Worm (Caenorhabditis elegans): ENCODE measurements around the gene C31B8.9.

The C31B8.9 gene

DNA sequence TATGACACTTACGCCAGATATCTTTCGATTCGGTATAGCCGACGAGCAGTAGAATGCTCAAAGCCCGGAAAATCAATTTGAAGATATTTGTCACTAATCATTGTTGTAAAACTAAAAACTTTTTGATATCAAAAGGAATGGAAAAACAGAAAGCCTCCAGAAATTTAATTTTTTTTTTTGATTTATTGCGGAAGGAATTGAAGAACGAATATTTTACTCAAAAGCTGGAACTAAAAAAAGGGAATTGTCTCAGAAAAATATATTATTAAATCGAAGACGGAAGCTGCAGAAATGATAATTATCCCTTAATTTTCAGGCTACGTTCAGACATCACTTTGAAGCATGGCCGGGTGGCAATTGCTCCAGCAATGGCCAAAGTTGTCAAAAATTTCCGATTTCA is 31.1 kb upstream of the C31B8.9 start, which contains the start of gene srw-137:
Gene srw-137 (minus strand): TSS at position 101 of the 400 bp plus-strand sequence.
- TF ChIP-seq T20F7.1 (GFP tag; optimal IDR thresholded peaks at IDR 0.05) (no peak), nhr-237 (tag; optimal IDR thresholded peaks at IDR 0.05) (no peak), T26A8.4 (GFP tag; IDR thresholded peaks at IDR 0.05) (no peak), zfp-3 (GFP tag; conservative IDR thresholded peaks at IDR 0.05) (no peak), mes-2 (tag; optimal IDR thresholded peaks at IDR 0.05; ENCODE audit: poor library complexity, severe bottlenecking) (no peak), nhr-111 (GFP tag; optimal IDR thresholded peaks at IDR 0.05) (no peak), snpc-4 (tag; optimal IDR thresholded peaks at IDR 0.05) (no peak), nhr-41 (GFP tag; IDR thresholded peaks at IDR 0.05) (no peak), hmg-1.1 (GFP tag; IDR thresholded peaks at IDR 0.05) (no peak), Y105C5A.15 (GFP tag; IDR thresholded peaks at IDR 0.05) (no peak)

DNA sequence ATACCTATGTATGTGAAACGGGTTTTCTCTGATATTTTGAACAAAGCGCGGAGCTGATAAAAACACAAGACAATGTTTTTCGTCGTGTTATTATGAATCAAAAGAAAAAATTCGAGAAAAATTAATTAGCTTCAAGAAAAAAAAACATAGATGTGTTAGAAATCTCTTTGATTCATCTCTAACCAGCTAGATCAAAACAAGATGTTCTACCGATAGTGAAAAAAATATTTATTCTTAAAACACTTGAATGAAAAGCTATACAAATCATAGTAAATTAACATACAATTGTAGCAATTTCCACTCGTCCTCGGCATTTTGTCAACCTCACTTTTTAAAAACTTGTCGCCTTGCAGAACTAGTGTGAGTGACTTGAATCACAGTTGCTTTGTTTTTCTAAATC is 29.4 kb upstream of the C31B8.9 start:
- TF ChIP-seq unc-62 (GFP tag; optimal IDR thresholded peaks at IDR 0.05 in 1 of 2) (peak in 1 of 2 experiments; percentile 94), unc-62 (tag; optimal IDR thresholded peaks at IDR 0.05) (no peak), hmg-1.1 (GFP tag; IDR thresholded peaks at IDR 0.05) (no peak)

DNA sequence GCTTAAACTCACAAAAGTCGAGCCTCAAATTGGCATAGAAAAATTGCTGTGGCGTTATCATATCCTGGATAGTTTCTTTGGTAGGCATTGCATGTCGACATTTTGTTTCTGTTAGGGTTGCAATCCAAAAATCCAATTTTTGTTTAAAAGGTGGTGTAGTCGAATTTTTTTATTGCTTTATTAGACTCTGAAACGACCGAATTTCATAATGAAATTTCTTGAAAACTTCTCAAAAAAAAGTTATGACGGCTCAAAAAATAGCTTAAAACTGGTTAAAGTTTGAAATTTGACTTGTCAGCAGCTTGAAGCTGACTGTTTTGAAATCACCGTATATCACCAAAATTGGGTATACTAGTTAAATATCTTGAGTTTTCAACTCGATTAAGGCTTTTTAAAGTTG is 28.6 kb upstream of the C31B8.9 start, which contains the start of gene srw-143:
Gene srw-143 (minus strand): TSS at position 101 of the 400 bp plus-strand sequence.
- no peak for TF ChIP-seq ceh-62 (tag; optimal IDR thresholded peaks at IDR 0.05)
- TF ChIP-seq ama-1 (optimal IDR thresholded peaks at IDR 0.05), result no peak

DNA sequence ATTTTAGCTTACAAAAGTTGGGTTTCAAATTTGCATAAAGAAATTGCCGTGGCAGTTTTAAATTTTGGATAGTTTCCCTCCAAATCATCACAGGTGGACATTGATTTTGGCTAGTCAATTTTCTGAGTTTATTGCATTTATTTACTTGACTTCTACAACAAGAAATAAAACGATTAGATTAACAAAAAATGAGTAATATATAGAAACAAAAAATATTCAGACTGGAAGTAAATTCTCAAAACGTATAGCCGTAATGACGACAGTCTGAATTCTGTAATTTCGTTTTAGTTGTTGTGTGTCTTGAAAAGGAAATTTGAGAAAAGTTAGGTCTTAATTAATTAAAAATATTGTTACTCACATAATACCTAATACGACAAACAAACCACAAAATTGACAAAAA is 25.7 kb upstream of the C31B8.9 start, which contains the start of gene srw-141:
Gene srw-141 (minus strand): TSS at position 101 of the 400 bp plus-strand sequence.
- TF ChIP-seq daf-12 (tag; optimal IDR thresholded peaks at IDR 0.05) (no peak), skn-1 (tag; optimal IDR thresholded peaks at IDR 0.05) (no peak), Y105C5A.15 (GFP tag; IDR thresholded peaks at IDR 0.05) (no peak), ces-1 (GFP tag; optimal IDR thresholded peaks at IDR 0.05) (no peak), saeg-2 (GFP tag; IDR thresholded peaks at IDR 0.05) (no peak), mdl-1 (tag; optimal IDR thresholded peaks at IDR 0.05) (no peak), nhr-237 (tag; optimal IDR thresholded peaks at IDR 0.05) (no peak), ceh-20 (GFP tag; IDR thresholded peaks at IDR 0.05) (no peak), madf-9 (GFP tag; conservative IDR thresholded peaks at IDR 0.05) (no peak)

DNA sequence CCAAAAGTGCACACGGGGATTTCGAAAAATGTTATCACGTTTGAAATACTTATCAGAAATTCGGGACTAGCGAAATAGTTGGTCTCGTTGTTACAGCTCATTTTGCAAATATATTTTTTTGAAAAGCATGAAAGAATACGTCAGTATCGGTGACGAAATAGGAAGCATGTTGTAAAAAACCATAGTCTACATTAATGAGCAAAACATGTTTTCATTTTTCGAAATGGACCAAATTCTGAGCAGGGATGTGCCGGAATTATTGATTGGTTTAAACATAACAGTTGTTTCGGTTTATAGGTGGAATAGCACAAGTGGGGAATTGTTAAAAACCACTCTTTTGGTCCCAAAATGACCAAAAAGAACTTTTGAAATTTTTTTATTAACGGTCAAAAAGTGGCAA is 21.3 kb upstream of the C31B8.9 start, which contains the start of gene srh-247:
Gene srh-247 (minus strand): TSS at position 101 of the 400 bp plus-strand sequence.
- no peak for TF ChIP-seq unc-62 (GFP tag; optimal IDR thresholded peaks at IDR 0.05 in 1 of 2)
- TF ChIP-seq unc-62 (tag; optimal IDR thresholded peaks at IDR 0.05), result no peak
- no peak for TF ChIP-seq mxl-3 (GFP tag; optimal IDR thresholded peaks at IDR 0.05)
- TF ChIP-seq mdt-29 (GFP tag; IDR thresholded peaks at IDR 0.05), result no peak
- TF ChIP-seq nhr-76 (tag; optimal IDR thresholded peaks at IDR 0.05), result no peak
- TF ChIP-seq dmd-6 (GFP tag; IDR thresholded peaks at IDR 0.05), result no peak
- no peak for TF ChIP-seq dmd-8 (GFP tag; IDR thresholded peaks at IDR 0.05)
- TF ChIP-seq lin-15B (tag; optimal IDR thresholded peaks at IDR 0.05), result no peak
- no peak for TF ChIP-seq T26A8.4 (GFP tag; IDR thresholded peaks at IDR 0.05)
- TF ChIP-seq nhr-25 (tag; optimal IDR thresholded peaks at IDR 0.05; ENCODE audit: borderline replicate concordance, insufficient read depth), result no peak

DNA sequence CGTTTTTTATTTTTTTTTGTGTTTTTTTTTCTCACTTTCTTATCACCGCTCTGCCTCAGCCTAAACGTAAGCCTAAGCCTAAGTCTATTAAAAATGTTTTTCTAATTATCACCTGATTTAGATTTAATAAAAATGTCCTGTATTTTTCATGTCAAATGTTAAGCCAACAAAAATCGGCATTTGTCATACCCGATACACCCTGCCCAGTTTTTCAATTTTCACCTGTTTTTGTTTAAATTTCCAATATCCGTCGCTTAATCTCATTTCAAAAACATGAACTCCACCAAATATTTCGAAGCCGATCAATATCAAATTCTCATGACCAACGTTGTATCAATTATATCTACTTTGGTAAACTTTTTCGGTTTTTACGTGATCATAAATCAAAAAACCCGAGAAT is 18.5 kb upstream of the C31B8.9 start, which contains the start of gene C31B8.1:
Gene C31B8.1 (plus strand): TSS at position 301 of the 400 bp plus-strand sequence.
- TF ChIP-seq mes-2 (tag; optimal IDR thresholded peaks at IDR 0.05; ENCODE audit: poor library complexity, severe bottlenecking) (no peak), ZK337.2 (GFP tag; IDR thresholded peaks at IDR 0.05) (no peak), zip-2 (tag; optimal IDR thresholded peaks at IDR 0.05) (no peak), hmg-1.1 (GFP tag; IDR thresholded peaks at IDR 0.05) (no peak), T20F7.1 (GFP tag; optimal IDR thresholded peaks at IDR 0.05) (no peak), vab-7 (GFP tag; IDR thresholded peaks at IDR 0.05) (no peak), skn-1 (tag; optimal IDR thresholded peaks at IDR 0.05) (no peak)

Measured in whole organism, L4 larva.